Worm (Caenorhabditis elegans) whole organism, midembryonic: ENCODE data around the gene Y49G5B.1.

ENCODE experiments used
- T22C8.4 ChIP-seq: fragments of 200-800 bp; sonication (Bioruptor generic); IDR thresholded peaks from 2 replicates; pipeline ENCODE4 v1.3.6; 2022; ENCODE audit warnings: missing genetic modification characterization, missing compliant biosample characterization
- flt-1 ChIP-seq: fragments of 200-800 bp; sonication (Bioruptor generic); IDR thresholded peaks from 2 replicates; pipeline ENCODE4 v1.3.6; 2022; ENCODE audit warnings: missing genetic modification characterization, missing compliant biosample characterization
- klf-2 ChIP-seq: fragments of 200-800 bp; sonication (Bioruptor generic); conservative IDR thresholded peaks from 2 replicates; pipeline ENCODE4 v1.3.6; 2022; ENCODE audit warnings: missing genetic modification reagents, missing genetic modification characterization, missing compliant biosample characterization
- tab-1 ChIP-seq: fragments of 200-800 bp; sonication (Bioruptor generic); IDR thresholded peaks from 2 replicates; pipeline ENCODE4 v1.3.6; 2022; ENCODE audit warnings: missing genetic modification characterization, missing compliant biosample characterization
- ztf-23 ChIP-seq: fragments of 200-800 bp; sonication (Bioruptor generic); IDR thresholded peaks from 2 replicates; pipeline ENCODE4 v1.3.6; 2022; ENCODE audit warnings: missing genetic modification reagents, missing genetic modification characterization, missing compliant biosample characterization

ce11 chrV:5257358-5257757 lies 34.2 kb downstream of the Y49G5B.1 start, which contains the start of gene srt-67:
- TF ChIP-seq flt-1 (GFP tag; lab: Robert Waterston, UW): no peak
- no peak for TF ChIP-seq ztf-23
- TF ChIP-seq T22C8.4 (GFP tag; lab: Robert Waterston, UW): no peak
- TF ChIP-seq tab-1 (GFP tag; lab: Robert Waterston, UW): no peak
- no peak for TF ChIP-seq klf-2 (GFP tag; lab: Robert Waterston, UW)
